Fruit fly (Drosophila melanogaster): ENCODE results near the gene Xport-A.

Gene Xport-A

dm6 chr3R:19890340-19890998, 24.7 kb downstream of the Xport-A start, which contains the start of gene CG4733 (continued):
- no peak for TF ChIP-seq CG9876 (GFP tag; optimal IDR thresholded peaks at IDR 0.05)
- TF ChIP-seq BEAF-32 (GFP tag; optimal IDR thresholded peaks at IDR 0.05): peak; percentile 41
- TF ChIP-seq shn (GFP tag; optimal IDR thresholded peaks at IDR 0.05): peak; percentile 5
- no peak for TF ChIP-seq ci (GFP tag; IDR thresholded peaks at IDR 0.05)
- TF ChIP-seq cg (GFP tag; optimal IDR thresholded peaks at IDR 0.05): no peak
- peak; percentile 44 for TF ChIP-seq CoRest (tag; optimal IDR thresholded peaks at IDR 0.05)
- TF ChIP-seq CG8765 (GFP tag; IDR thresholded peaks at IDR 0.05): no peak
- no peak for TF ChIP-seq CG7786 (GFP tag; optimal IDR thresholded peaks at IDR 0.05)
- no peak for TF ChIP-seq HmgD (GFP tag; optimal IDR thresholded peaks at IDR 0.05)
- TF ChIP-seq schlank (tag; optimal IDR thresholded peaks at IDR 0.05): no peak
- no peak for TF ChIP-seq Oli (tag; optimal IDR thresholded peaks at IDR 0.05)
- TF ChIP-seq grn (GFP tag; optimal IDR thresholded peaks at IDR 0.05): no peak
- TF ChIP-seq CG10979 (tag; optimal IDR thresholded peaks at IDR 0.05): no peak
- no peak for TF ChIP-seq seq (GFP tag; IDR thresholded peaks at IDR 0.05)
- no peak for TF ChIP-seq CG6765 (GFP tag; optimal IDR thresholded peaks at IDR 0.05)
- TF ChIP-seq emc (GFP tag; optimal IDR thresholded peaks at IDR 0.05): no peak
- no peak for TF ChIP-seq unpg (GFP tag; optimal IDR thresholded peaks at IDR 0.05)
- peak; percentile 10 for TF ChIP-seq PHDP (tag; optimal IDR thresholded peaks at IDR 0.05)
- TF ChIP-seq sens (GFP tag): peak; percentile 57
- no peak for TF ChIP-seq Ada2b (GFP tag; IDR thresholded peaks at IDR 0.05)
- TF ChIP-seq Jarid2 (GFP tag; optimal IDR thresholded peaks at IDR 0.05): peak; percentile 60
- TF ChIP-seq vfl (GFP tag; optimal IDR thresholded peaks at IDR 0.05): no peak
- TF ChIP-seq MTF-1 (GFP tag; optimal IDR thresholded peaks at IDR 0.05; ENCODE audit: borderline replicate concordance): no peak
- no peak for TF ChIP-seq CG4360 (GFP tag; IDR thresholded peaks at IDR 0.05)
- TF ChIP-seq sna (GFP tag; IDR thresholded peaks at IDR 0.05; ENCODE audit: partially characterized antibody): no peak
- TF ChIP-seq nmo (GFP tag; optimal IDR thresholded peaks at IDR 0.05): peak; percentile 1
- no peak for TF ChIP-seq Mes4 (GFP tag; optimal IDR thresholded peaks at IDR 0.05)
- no peak for TF ChIP-seq H15 (GFP tag; IDR thresholded peaks at IDR 0.05)
- TF ChIP-seq NfI (GFP tag; optimal IDR thresholded peaks at IDR 0.05): peak; percentile 8
- no peak for TF ChIP-seq btn (GFP tag; optimal IDR thresholded peaks at IDR 0.05)
- TF ChIP-seq prd (optimal IDR thresholded peaks at IDR 0.05): peak in 1 of 2 experiments; percentile 62
- TF ChIP-seq prd (GFP tag; IDR thresholded peaks at IDR 0.05): no peak
- TF ChIP-seq CG11695 (GFP tag; IDR thresholded peaks at IDR 0.05): peak; percentile 46; the same call in 1 of the 3 replicates
- peak; percentile 49 for TF ChIP-seq dmrt11E (tag; optimal IDR thresholded peaks at IDR 0.05)
- no peak for TF ChIP-seq corto (GFP tag; optimal IDR thresholded peaks at IDR 0.05)
- no peak for TF ChIP-seq CG4404 (GFP tag; IDR thresholded peaks at IDR 0.05)
- TF ChIP-seq Pdp1 (GFP tag; optimal IDR thresholded peaks at IDR 0.05): no peak
- TF ChIP-seq CG16815 (GFP tag; optimal IDR thresholded peaks at IDR 0.05): no peak
- TF ChIP-seq CG17359 (tag; optimal IDR thresholded peaks at IDR 0.05): no peak
- no peak for TF ChIP-seq CG15601 (tag; optimal IDR thresholded peaks at IDR 0.05)
- TF ChIP-seq az2 (GFP tag; optimal IDR thresholded peaks at IDR 0.05): peak; percentile 21
- no peak for TF ChIP-seq gfzf (GFP tag; optimal IDR thresholded peaks at IDR 0.05)
- peak in 1 of 3 experiments; percentile 40 for TF ChIP-seq lola (GFP tag; optimal IDR thresholded peaks at IDR 0.05)
- TF ChIP-seq Atf6 (GFP tag; IDR thresholded peaks at IDR 0.05): no peak; the same call in 1 of the 2 replicates
- TF ChIP-seq CG3163 (GFP tag; optimal IDR thresholded peaks at IDR 0.05): no peak
- no peak for TF ChIP-seq CG17186 (GFP tag; optimal IDR thresholded peaks at IDR 0.05)
- TF ChIP-seq Kr (GFP tag; optimal IDR thresholded peaks at IDR 0.05): no peak
- TF ChIP-seq fru (optimal IDR thresholded peaks at IDR 0.05): no peak
- peak; percentile 5 for TF ChIP-seq Nf-YB (GFP tag; optimal IDR thresholded peaks at IDR 0.05)
- peak; percentile 25 for TF ChIP-seq CG10543 (GFP tag; optimal IDR thresholded peaks at IDR 0.05)

Data from whole organism, embryonic.